Fruit fly (Drosophila melanogaster): ENCODE data around the gene Uqcc1.

Gene Uqcc1

dm6 chr3L:6963792-6964487 is 6.0 kb upstream of the Uqcc1 start (continued):
- TF ChIP-seq sens (GFP tag) (peak; percentile 98), sim (GFP tag; IDR thresholded peaks at IDR 0.05) (peak; percentile 27; the same call in 1 of the 2 replicates), Hr51 (GFP tag; optimal IDR thresholded peaks at IDR 0.05) (peak; percentile 52 to 87), amos (GFP tag; IDR thresholded peaks at IDR 0.05; ENCODE audit: partially characterized antibody) (no peak), CG1832 (GFP tag; optimal IDR thresholded peaks at IDR 0.05) (peak; percentile 79), Dfd (GFP tag; optimal IDR thresholded peaks at IDR 0.05) (no peak), ci (GFP tag; IDR thresholded peaks at IDR 0.05) (peak; percentile 82), CG15601 (tag; optimal IDR thresholded peaks at IDR 0.05) (peak; percentile 81), CG3838 (GFP tag; optimal IDR thresholded peaks at IDR 0.05) (peak; percentile 42), Neu2 (GFP tag; optimal IDR thresholded peaks at IDR 0.05; ENCODE audit: borderline replicate concordance) (no peak), sisA (GFP tag; IDR thresholded peaks at IDR 0.05) (peak; percentile 72), GATAe (GFP tag; conservative IDR thresholded peaks at IDR 0.05) (no peak), ttk (GFP tag; IDR thresholded peaks at IDR 0.05) (peak; percentile 70), CG13296 (GFP tag; optimal IDR thresholded peaks at IDR 0.05) (peak; percentile 71), CG9437 (GFP tag; optimal IDR thresholded peaks at IDR 0.05) (peak; percentile 79), CG13424 (tag; optimal IDR thresholded peaks at IDR 0.05) (peak; percentile 83), CG12155 (GFP tag; optimal IDR thresholded peaks at IDR 0.05) (peak; percentile 79), NFAT (GFP tag; IDR thresholded peaks at IDR 0.05) (0 out of 2 replicates have a peak, but pooled peaks have one; percentile 37), Abd-B (GFP tag; optimal IDR thresholded peaks at IDR 0.05) (peak; percentile 68), CG12236 (GFP tag; optimal IDR thresholded peaks at IDR 0.05) (peak; percentile 82), nerfin-1 (tag; optimal IDR thresholded peaks at IDR 0.05) (peak; percentile 18), CG9215 (GFP tag; IDR thresholded peaks at IDR 0.05) (peak; percentile 58; the same call in 1 of the 2 replicates), psq (GFP tag; optimal IDR thresholded peaks at IDR 0.05) (no peak), CG4820 (GFP tag; optimal IDR thresholded peaks at IDR 0.05) (peak; percentile 83), CG10267 (tag; optimal IDR thresholded peaks at IDR 0.05) (peak; percentile 75), grau (tag; optimal IDR thresholded peaks at IDR 0.05) (peak; percentile 86), CG17361 (GFP tag; IDR thresholded peaks at IDR 0.05) (peak; percentile 80), E2f1 (GFP tag; IDR thresholded peaks at IDR 0.05) (peak; percentile 74), Dbx (GFP tag; IDR thresholded peaks at IDR 0.05) (peak; percentile 36; the same call in 1 of the 3 replicates), CG15514 (GFP tag; optimal IDR thresholded peaks at IDR 0.05) (peak; percentile 67), CG7786 (GFP tag; optimal IDR thresholded peaks at IDR 0.05) (peak; percentile 78), Stat92E (GFP tag; optimal IDR thresholded peaks at IDR 0.05) (peak in 1 of 3 experiments; percentile 25), CG1529 (GFP tag; optimal IDR thresholded peaks at IDR 0.05) (peak; percentile 77), CG11560 (tag; IDR thresholded peaks at IDR 0.05) (peak; percentile 41; the same call in 1 of the 3 replicates), Jarid2 (GFP tag; optimal IDR thresholded peaks at IDR 0.05) (no peak), btn (GFP tag; optimal IDR thresholded peaks at IDR 0.05) (peak; percentile 50), CG4424 (GFP tag; optimal IDR thresholded peaks at IDR 0.05) (peak; percentile 83), CG6175 (GFP tag; IDR thresholded peaks at IDR 0.05) (no peak; the same call in 2 of the 3 replicates), CHES-1-like (GFP tag; optimal IDR thresholded peaks at IDR 0.05) (peak; percentile 76), Doc3 (GFP tag; IDR thresholded peaks at IDR 0.05; ENCODE audit: partially characterized antibody) (no peak), CG14441 (GFP tag; IDR thresholded peaks at IDR 0.05) (peak; percentile 77), Opbp (GFP tag; IDR thresholded peaks at IDR 0.05; ENCODE audit: partially characterized antibody) (no peak), Dad (GFP tag; optimal IDR thresholded peaks at IDR 0.05) (peak; percentile 22), Eip74EF (GFP tag; optimal IDR thresholded peaks at IDR 0.05) (peak in 1 of 2 experiments; percentile 66), CG1602 (GFP tag; optimal IDR thresholded peaks at IDR 0.05) (peak; percentile 77), inv (GFP tag; IDR thresholded peaks at IDR 0.05; ENCODE audit: partially characterized antibody) (no peak), lola (GFP tag; optimal IDR thresholded peaks at IDR 0.05) (peak in 1 of 3 experiments; percentile 88), gcm2 (GFP tag; optimal IDR thresholded peaks at IDR 0.05) (peak; percentile 59)
